Worm (Caenorhabditis elegans): ENCODE data around the gene gfi-3.
A peak's percentile ranks its signal among the peaks of the same experiment; 100 is the strongest.

gfi-3 gene

ce11 chrX:14447498-14447897, 32.9 kb upstream of the gfi-3 start:
- TF ChIP-seq jun-1 (tag; optimal IDR thresholded peaks at IDR 0.05): no peak
- TF ChIP-seq unc-62 (GFP tag; optimal IDR thresholded peaks at IDR 0.05 in 1 of 2): no peak
- TF ChIP-seq unc-62 (tag; optimal IDR thresholded peaks at IDR 0.05): no peak
- no peak for TF ChIP-seq ama-1 (optimal IDR thresholded peaks at IDR 0.05)
- no peak for TF ChIP-seq R02D3.7 (tag; optimal IDR thresholded peaks at IDR 0.05)
- TF ChIP-seq D1046.2 (GFP tag; IDR thresholded peaks at IDR 0.05): no peak
- TF ChIP-seq nhr-28 (tag; optimal IDR thresholded peaks at IDR 0.05): no peak
- no peak for TF ChIP-seq daf-8 (GFP tag; IDR thresholded peaks at IDR 0.05)
- no peak for TF ChIP-seq daf-16 (GFP tag; optimal IDR thresholded peaks at IDR 0.05)
- no peak for TF ChIP-seq daf-16 (tag; optimal IDR thresholded peaks at IDR 0.05)
- no peak for TF ChIP-seq mes-2 (tag; optimal IDR thresholded peaks at IDR 0.05; ENCODE audit: poor library complexity, severe bottlenecking)

- TF ChIP-seq mdl-1 (tag; optimal IDR thresholded peaks at IDR 0.05) (no peak), unc-62 (GFP tag; optimal IDR thresholded peaks at IDR 0.05 in 1 of 2) (peak in 1 of 2 experiments; percentile 32), unc-62 (tag; optimal IDR thresholded peaks at IDR 0.05) (no peak)
These were observed 32.5 kb upstream of the gfi-3 start, which contains the start of gene jmjd-3.2 for ce11 chrX:14447910-14448309. jmjd-3.2 (plus strand) TSS chrX:14448210.

ce11 chrX:14453735-14454134, 26.6 kb upstream of the gfi-3 start, which contains the start of gene F23D12.7:
F23D12.7 (minus strand) TSS chrX:14453835.
- TF ChIP-seq zfp-2 (tag; optimal IDR thresholded peaks at IDR 0.05) (no peak), daf-16 (GFP tag; optimal IDR thresholded peaks at IDR 0.05) (peak in 1 of 2 experiments; percentile 26), daf-16 (tag; optimal IDR thresholded peaks at IDR 0.05) (no peak)

- TF ChIP-seq Y5F2A.4 (GFP tag; optimal IDR thresholded peaks at IDR 0.05) (no peak), pqm-1 (tag; optimal IDR thresholded peaks at IDR 0.05) (no peak), F37D6.2 (tag; optimal IDR thresholded peaks at IDR 0.05) (no peak), ZK546.5 (tag; optimal IDR thresholded peaks at IDR 0.05) (no peak), madf-9 (GFP tag; conservative IDR thresholded peaks at IDR 0.05) (no peak), daf-19 (GFP tag; conservative IDR thresholded peaks at IDR 0.05) (no peak), hlh-30 (tag; optimal IDR thresholded peaks at IDR 0.05; ENCODE audit: insufficient read depth) (no peak)
These were observed 25.0 kb upstream of the gfi-3 start, which contains the start of gene Y66C5A.1 for ce11 chrX:14455419-14455818. Y66C5A.1 (minus strand) TSS chrX:14455519.

ce11 chrX:14460412-14460811, 20.0 kb upstream of the gfi-3 start, which contains the start of gene Y66C5A.2:
Y66C5A.2 (plus strand) TSS chrX:14460712.
- TF ChIP-seq egl-27 (tag; optimal IDR thresholded peaks at IDR 0.05) (no peak), ceh-20 (GFP tag; IDR thresholded peaks at IDR 0.05) (no peak), duxl-1 (tag; optimal IDR thresholded peaks at IDR 0.05; ENCODE audit: poor library complexity) (no peak), ZK546.5 (tag; optimal IDR thresholded peaks at IDR 0.05) (no peak), ztf-7 (tag; optimal IDR thresholded peaks at IDR 0.05) (no peak), saeg-2 (GFP tag; IDR thresholded peaks at IDR 0.05) (no peak), R02D3.7 (tag; optimal IDR thresholded peaks at IDR 0.05) (no peak), arid-1 (GFP tag; conservative IDR thresholded peaks at IDR 0.05) (no peak), nhr-48 (tag; optimal IDR thresholded peaks at IDR 0.05) (no peak), mdt-29 (GFP tag; IDR thresholded peaks at IDR 0.05) (no peak), aly-2 (tag; optimal IDR thresholded peaks at IDR 0.05) (no peak)

ce11 chrX:14464513-14464912, 15.9 kb upstream of the gfi-3 start, which contains the start of gene M163.7:
M163.7 (plus strand) TSS chrX:14464813.
- TF ChIP-seq R02D3.7 (tag; optimal IDR thresholded peaks at IDR 0.05) (no peak), zfp-3 (GFP tag; conservative IDR thresholded peaks at IDR 0.05) (no peak), Y75B8A.6 (GFP tag; IDR thresholded peaks at IDR 0.05) (no peak), Y48G9A.11 (GFP tag; IDR thresholded peaks at IDR 0.05) (no peak), hmg-1.1 (GFP tag; IDR thresholded peaks at IDR 0.05) (no peak), hlh-30 (tag; optimal IDR thresholded peaks at IDR 0.05; ENCODE audit: insufficient read depth) (no peak), ceh-32 (tag; optimal IDR thresholded peaks at IDR 0.05; ENCODE audit: poor library complexity) (no peak), nhr-77 (tag; optimal IDR thresholded peaks at IDR 0.05) (no peak), hlh-11 (tag; optimal IDR thresholded peaks at IDR 0.05) (no peak), daf-19 (GFP tag; conservative IDR thresholded peaks at IDR 0.05) (no peak), skn-1 (tag; optimal IDR thresholded peaks at IDR 0.05) (no peak)

All from whole organism, L4 larva.